Fruit fly (Drosophila melanogaster) whole organism, embryonic: ENCODE measurements around the gene Miga.

Source experiments
- Abd-B ChIP-seq: fragments of 200-800 bp; sonication (Bioruptor generic); optimal IDR thresholded peaks from 2 replicates; lab custom pipeline; 2018; ENCODE audit warnings: missing biosample characterization, mild to moderate bottlenecking, missing genetic modification characterization, moderate library complexity
- C15 ChIP-seq: fragments of 200-800 bp; sonication (Bioruptor generic); IDR thresholded peaks from 3 replicates; pipeline ENCODE4 v1.3.6; 2022; ENCODE audit warnings: missing biosample characterization, missing genetic modification characterization
- CG10209 ChIP-seq: fragments of 200-800 bp; sonication (Bioruptor generic); optimal IDR thresholded peaks from 3 replicates; lab custom pipeline; 2017; ENCODE audit warnings: missing biosample characterization, mild to moderate bottlenecking, missing genetic modification characterization, missing genetic modification reagents
- CG11247 ChIP-seq: fragments of 200-800 bp; sonication (Bioruptor generic); IDR thresholded peaks from 2 replicates; pipeline ENCODE4 v1.3.6; 2022; ENCODE audit warnings: missing biosample characterization, missing genetic modification characterization
- CG11723 ChIP-seq: fragments of 200-800 bp; sonication (Bioruptor generic); optimal IDR thresholded peaks from 2 replicates; lab custom pipeline; 2017; ENCODE audit warnings: missing biosample characterization, mild to moderate bottlenecking, missing genetic modification characterization
- CG12104 ChIP-seq: fragments of 200-800 bp; sonication (Bioruptor generic); optimal IDR thresholded peaks from 3 replicates; lab custom pipeline; 2016; ENCODE audit warnings: missing biosample characterization, missing genetic modification characterization
- CG14050 ChIP-seq: fragments of 200-800 bp; sonication (Bioruptor generic); IDR thresholded peaks from 3 replicates; pipeline ENCODE4 v1.3.6; 2022; ENCODE audit warnings: missing biosample characterization, missing genetic modification characterization
- CG14441 ChIP-seq: fragments of 200-800 bp; sonication (Bioruptor generic); IDR thresholded peaks from 2 replicates; pipeline ENCODE4 v1.3.6; 2022; ENCODE audit warnings: missing biosample characterization, missing genetic modification characterization
- CG15514 ChIP-seq: fragments of 200-800 bp; sonication (Bioruptor generic); optimal IDR thresholded peaks from 3 replicates; lab custom pipeline; 2017; ENCODE audit warnings: missing biosample characterization, missing genetic modification characterization, mild to moderate bottlenecking, moderate library complexity, missing genetic modification reagents
- CG15601 ChIP-seq: fragments of 200-800 bp; sonication (Bioruptor generic); optimal IDR thresholded peaks from 3 replicates; lab custom pipeline; 2019; ENCODE audit warnings: missing biosample characterization, mild to moderate bottlenecking, missing genetic modification characterization, moderate library complexity
- CG1603 ChIP-seq: fragments of 200-800 bp; sonication (Bioruptor generic); optimal IDR thresholded peaks from 2 replicates; lab custom pipeline; 2019; ENCODE audit warnings: missing biosample characterization, mild to moderate bottlenecking, missing genetic modification characterization, moderate library complexity
- CG16863 ChIP-seq: fragments of 200-800 bp; sonication (Bioruptor generic); optimal IDR thresholded peaks from 3 replicates; lab custom pipeline; 2016; ENCODE audit warnings: missing biosample characterization, missing genetic modification characterization
- CG17612 ChIP-seq: fragments of 200-800 bp; sonication (Bioruptor generic); IDR thresholded peaks from 2 replicates; pipeline ENCODE4 v1.3.6; 2022; ENCODE audit warnings: missing biosample characterization, missing genetic modification characterization
- CG17829 ChIP-seq: fragments of 200-800 bp; optimal IDR thresholded peaks from 2 replicates; lab custom pipeline; 2019; ENCODE audit warnings: missing biosample characterization, mild to moderate bottlenecking, missing genetic modification characterization, moderate library complexity
- CG18011 ChIP-seq: fragments of 200-800 bp; sonication (Bioruptor generic); optimal IDR thresholded peaks from 2 replicates; lab custom pipeline; 2017; ENCODE audit warnings: missing biosample characterization, missing genetic modification characterization, mild to moderate bottlenecking, moderate library complexity, missing genotype
- CG1832 ChIP-seq: fragments of 200-800 bp; sonication (Bioruptor generic); optimal IDR thresholded peaks from 2 replicates; lab custom pipeline; 2017; ENCODE audit warnings: missing biosample characterization, mild to moderate bottlenecking, missing genetic modification characterization, inconsistent platforms
- CG18619 ChIP-seq: fragments of 200-800 bp; sonication (Bioruptor generic); optimal IDR thresholded peaks from 3 replicates; lab custom pipeline; 2017; ENCODE audit warnings: missing biosample characterization, mild to moderate bottlenecking, missing genetic modification characterization
- CG30020 ChIP-seq: fragments of 200-800 bp; optimal IDR thresholded peaks from 2 replicates; lab custom pipeline; 2019; ENCODE audit warnings: missing biosample characterization, mild to moderate bottlenecking, missing genetic modification characterization, moderate library complexity
- CG30431 ChIP-seq: fragments of 200-800 bp; sonication (Bioruptor generic); optimal IDR thresholded peaks from 2 replicates; lab custom pipeline; 2017; ENCODE audit warnings: missing biosample characterization, missing genetic modification characterization
- CG3847 ChIP-seq: fragments of 200-800 bp; sonication (Bioruptor generic); IDR thresholded peaks from 2 replicates; pipeline ENCODE4 v1.3.6; 2022; ENCODE audit warnings: missing biosample characterization, missing genetic modification characterization
- CG6175 ChIP-seq: fragments of 200-800 bp; sonication (Bioruptor generic); IDR thresholded peaks from 3 replicates; pipeline ENCODE4 v1.3.6; 2022; ENCODE audit warnings: missing biosample characterization, missing genetic modification characterization
- CG7786 ChIP-seq: fragments of 200-800 bp; sonication (Bioruptor generic); optimal IDR thresholded peaks from 2 replicates; lab custom pipeline; 2016; ENCODE audit warnings: missing biosample characterization, missing genetic modification characterization
- CG7963 ChIP-seq: fragments of 200-800 bp; sonication (Bioruptor generic); IDR thresholded peaks from 3 replicates; pipeline ENCODE4 v1.3.6; 2022; ENCODE audit warnings: missing biosample characterization, missing genetic modification characterization; ENCODE audit not compliant: partially characterized antibody
- CG8359 ChIP-seq: fragments of 200-800 bp; sonication (Bioruptor generic); optimal IDR thresholded peaks from 2 replicates; lab custom pipeline; 2017; ENCODE audit warnings: missing biosample characterization, mild to moderate bottlenecking, missing genetic modification characterization, borderline replicate concordance
- CG9437 ChIP-seq: fragments of 200-800 bp; sonication (Bioruptor generic); optimal IDR thresholded peaks from 2 replicates; lab custom pipeline; 2018; ENCODE audit warnings: missing biosample characterization, mild to moderate bottlenecking, missing genetic modification characterization
- CG9797 ChIP-seq: fragments of 200-800 bp; sonication (Bioruptor generic); optimal IDR thresholded peaks from 3 replicates; lab custom pipeline; 2018; ENCODE audit warnings: missing biosample characterization, mild to moderate bottlenecking, missing genetic modification characterization
- Dek ChIP-seq: fragments of 200-800 bp; sonication (Bioruptor generic); optimal IDR thresholded peaks from 3 replicates; lab custom pipeline; 2019; ENCODE audit warnings: missing biosample characterization, mild to moderate bottlenecking, missing genetic modification characterization, moderate library complexity
- HLH3B ChIP-seq: fragments of 200-800 bp; sonication (Bioruptor generic); IDR thresholded peaks from 2 replicates; pipeline ENCODE4 v1.3.6; 2022; ENCODE audit warnings: missing biosample characterization, missing genetic modification characterization
- Hmr ChIP-seq: fragments of 200-800 bp; sonication (Bioruptor generic); optimal IDR thresholded peaks from 3 replicates; lab custom pipeline; 2017; ENCODE audit warnings: mild to moderate bottlenecking, missing biosample characterization, missing genetic modification reagents, missing genetic modification characterization
- Hr39 ChIP-seq: fragments of >200 bp; optimal IDR thresholded peaks from 2 replicates; lab custom pipeline; 2017
- MBD-R2 ChIP-seq: fragments of 200-800 bp; sonication (Bioruptor generic); IDR thresholded peaks from 2 replicates; pipeline ENCODE4 v1.3.6; 2022; ENCODE audit warnings: missing biosample characterization, missing genetic modification characterization
- Meics ChIP-seq: fragments of 200-800 bp; sonication (Bioruptor generic); optimal IDR thresholded peaks from 2 replicates; lab custom pipeline; 2017; ENCODE audit warnings: missing biosample characterization, mild to moderate bottlenecking, missing genetic modification characterization
- Mes4 ChIP-seq: fragments of 200-800 bp; sonication (Bioruptor generic); optimal IDR thresholded peaks from 2 replicates; lab custom pipeline; 2016; ENCODE audit warnings: missing biosample characterization, missing genetic modification characterization
- NfI ChIP-seq: fragments of 200-800 bp; sonication (Bioruptor generic); optimal IDR thresholded peaks from 3 replicates; lab custom pipeline; 2018; ENCODE audit warnings: missing biosample characterization, mild to moderate bottlenecking, missing genetic modification characterization, moderate library complexity
- Taf1 ChIP-seq: fragments of 200-800 bp; sonication (Bioruptor generic); IDR thresholded peaks from 2 replicates; pipeline ENCODE4 v1.3.6; 2022; ENCODE audit warnings: missing biosample characterization, missing genetic modification characterization
- aop ChIP-seq: fragments of 200-800 bp; sonication (Bioruptor generic); IDR thresholded peaks from 2 replicates; pipeline ENCODE4 v1.3.6; 2022; ENCODE audit warnings: missing biosample characterization, missing genetic modification characterization
- ap ChIP-seq: fragments of 200-800 bp; sonication (Bioruptor generic); IDR thresholded peaks from 2 replicates; pipeline ENCODE4 v1.3.6; 2022; ENCODE audit warnings: missing biosample characterization, missing genetic modification characterization
- bsh ChIP-seq, 2 experiments: fragments of 200-800 bp; sonication (Bioruptor generic); optimal IDR thresholded peaks; 2 replicates each; lab custom pipeline; 2017 to 2018; ENCODE audit warnings: mild to moderate bottlenecking in 2 of 2, missing biosample characterization in 2 of 2, missing genetic modification characterization in 2 of 2, moderate library complexity in 1 of 2
- crol ChIP-seq: fragments of 200-800 bp; sonication (Bioruptor generic); IDR thresholded peaks from 2 replicates; pipeline ENCODE4 v1.3.6; 2022; ENCODE audit warnings: missing biosample characterization, missing genetic modification characterization
- dm ChIP-seq: fragments of 200-800 bp; sonication (Bioruptor generic); optimal IDR thresholded peaks from 3 replicates; lab custom pipeline; 2016; ENCODE audit warnings: missing biosample characterization, missing genetic modification characterization
- eyg ChIP-seq: fragments of 200-800 bp; sonication (Bioruptor generic); optimal IDR thresholded peaks from 3 replicates; lab custom pipeline; 2016; ENCODE audit warnings: missing biosample characterization, missing genetic modification characterization
- fru ChIP-seq: fragments of >200 bp; optimal IDR thresholded peaks from 2 replicates; lab custom pipeline; 2017
- ftz-f1 ChIP-seq: fragments of 200-800 bp; sonication (Bioruptor generic); optimal IDR thresholded peaks from 2 replicates; lab custom pipeline; 2016; ENCODE audit warnings: missing biosample characterization, missing genetic modification characterization
- gce ChIP-seq: fragments of 200-800 bp; sonication (Bioruptor generic); IDR thresholded peaks from 3 replicates; pipeline ENCODE4 v1.3.6; 2022; ENCODE audit warnings: missing biosample characterization, missing genetic modification characterization
- gcm2 ChIP-seq: fragments of 200-800 bp; sonication (Bioruptor generic); optimal IDR thresholded peaks from 2 replicates; lab custom pipeline; 2016; ENCODE audit warnings: missing biosample characterization, missing genetic modification characterization
- ham ChIP-seq: fragments of 200-800 bp; sonication (Bioruptor generic); IDR thresholded peaks from 2 replicates; pipeline ENCODE4 v1.3.6; 2022; ENCODE audit warnings: missing biosample characterization, missing genetic modification characterization
- otp ChIP-seq: fragments of 200-800 bp; sonication (Bioruptor generic); IDR thresholded peaks from 3 replicates; pipeline ENCODE4, ENCODE4 v1.3.6; 2022; ENCODE audit warnings: missing biosample characterization, missing genetic modification characterization
- ro ChIP-seq: fragments of 200-800 bp; sonication (Bioruptor generic); IDR thresholded peaks from 2 replicates; pipeline ENCODE4 v1.3.6; 2022; ENCODE audit warnings: missing biosample characterization, missing genetic modification characterization
- so ChIP-seq: fragments of 200-800 bp; sonication (Bioruptor generic); IDR thresholded peaks from 3 replicates; pipeline ENCODE4 v1.3.6; 2022; ENCODE audit warnings: missing biosample characterization, missing genetic modification characterization
- ttk ChIP-seq: fragments of 200-800 bp; sonication (Bioruptor generic); IDR thresholded peaks from 2 replicates; pipeline ENCODE4 v2.1.2; 2022; ENCODE audit warnings: missing biosample characterization, missing genetic modification characterization
- usp ChIP-seq: fragments of >200 bp; optimal IDR thresholded peaks from 2 replicates; lab custom pipeline; 2017; ENCODE audit warnings: missing biosample characterization, missing genetic modification characterization
- zfh2 ChIP-seq: fragments of 200-800 bp; sonication (Bioruptor generic); optimal IDR thresholded peaks from 2 replicates; lab custom pipeline; 2016; ENCODE audit warnings: missing biosample characterization, missing genetic modification characterization

Gene Miga

dm6 chrX:8436656-8437284 lies 850 bp downstream of the Miga start, which contains the start of gene CG1440 (continued):
- peak; percentile 69 for TF ChIP-seq CG1603
- TF ChIP-seq CG11723, result no peak
- no peak for TF ChIP-seq ftz-f1 (GFP tag; lab: Kevin White, UChicago)
- peak; percentile 88 for TF ChIP-seq CG9797 (GFP tag; lab: Kevin White, UChicago)
- no peak for TF ChIP-seq Hmr (GFP tag; lab: Kevin White, UChicago)
- no peak for TF ChIP-seq ham (GFP tag; lab: Robert Waterston, UW)
- peak in 1 of 2 experiments; percentile 46 for TF ChIP-seq bsh (GFP tag; optimal IDR thresholded peaks at IDR 0.05; lab: Kevin White, UChicago)
- TF ChIP-seq Mes4, result peak; percentile 21
- no peak for TF ChIP-seq gcm2
- TF ChIP-seq CG16863 (GFP tag; lab: Kevin White, UChicago), result no peak
- no peak for TF ChIP-seq CG14441 (GFP tag; lab: Robert Waterston, UW)
- TF ChIP-seq Taf1 (GFP tag; lab: Robert Waterston, UW), result no peak
- no peak for TF ChIP-seq CG11247 (GFP tag; lab: Robert Waterston, UW)
- no peak for TF ChIP-seq aop (GFP tag; lab: Robert Waterston, UW)
- no peak for TF ChIP-seq gce (GFP tag; lab: Robert Waterston, UW)
- no peak for TF ChIP-seq ap (GFP tag; lab: Robert Waterston, UW)
- no peak for TF ChIP-seq CG17612 (GFP tag; lab: Robert Waterston, UW)
- TF ChIP-seq CG18619 (GFP tag; lab: Kevin White, UChicago), result no peak
- TF ChIP-seq CG15601 (tag; lab: Kevin White, UChicago), result peak; percentile 29
- TF ChIP-seq CG9437 (GFP tag; lab: Kevin White, UChicago), result no peak
- TF ChIP-seq CG30020 (tag; lab: Kevin White, UChicago), result no peak
- TF ChIP-seq crol (GFP tag; lab: Robert Waterston, UW), result no peak
- no peak for TF ChIP-seq fru (lab: Kevin White, UChicago)
- no peak for TF ChIP-seq C15
- peak; percentile 16 for TF ChIP-seq CG17829 (tag; lab: Kevin White, UChicago)
- no peak for TF ChIP-seq CG14050 (GFP tag; lab: Robert Waterston, UW)
- TF ChIP-seq CG18011, result no peak
- peak; percentile 45; the same call in 1 of the 2 replicates for TF ChIP-seq CG3847
- no peak for TF ChIP-seq ro (GFP tag; lab: Robert Waterston, UW)
- peak; percentile 11 for TF ChIP-seq CG7786
- no peak for TF ChIP-seq ttk (GFP tag; lab: Robert Waterston, UW)
- no peak for TF ChIP-seq NfI (GFP tag; lab: Kevin White, UChicago)
- TF ChIP-seq Abd-B (GFP tag; lab: Kevin White, UChicago), result no peak
- TF ChIP-seq otp (GFP tag; lab: Robert Waterston, UW), result no peak
- TF ChIP-seq CG15514 (GFP tag; lab: Kevin White, UChicago), result peak; percentile 76
- TF ChIP-seq CG7963 (GFP tag; lab: Robert Waterston, UW), result no peak
- TF ChIP-seq HLH3B, result no peak
- TF ChIP-seq MBD-R2 (GFP tag; lab: Robert Waterston, UW), result peak; percentile 75
- no peak for TF ChIP-seq eyg
- no peak for TF ChIP-seq CG1832 (GFP tag; lab: Kevin White, UChicago)
- no peak for TF ChIP-seq Hr39
- TF ChIP-seq usp (GFP tag; lab: Kevin White, UChicago), result no peak
- TF ChIP-seq dm (GFP tag; lab: Kevin White, UChicago), result peak; percentile 32
- TF ChIP-seq CG6175 (GFP tag; lab: Robert Waterston, UW), result no peak
- no peak for TF ChIP-seq CG10209
- TF ChIP-seq so, result no peak
- TF ChIP-seq CG30431, result no peak
- TF ChIP-seq CG8359 (GFP tag; lab: Kevin White, UChicago), result no peak
- no peak for TF ChIP-seq Dek (tag; lab: Kevin White, UChicago)
- TF ChIP-seq zfh2 (GFP tag; lab: Kevin White, UChicago), result no peak
- TF ChIP-seq Meics, result no peak
- TF ChIP-seq CG12104 (GFP tag; lab: Kevin White, UChicago), result no peak
